Worm (Caenorhabditis elegans) whole organism, mixed stage, embryonic: ENCODE results near the gene F10E9.2.

Experiments used
- M03D4.4 ChIP-seq: sonication (generic microtip); optimal IDR thresholded peaks from 2 replicates; lab custom pipeline; 2017; ENCODE audit warnings: mild to moderate bottlenecking, missing genetic modification characterization, missing compliant biosample characterization
- bed-3 ChIP-seq: fragments of 200-800 bp; sonication (Bioruptor generic); optimal IDR thresholded peaks from 3 replicates; lab custom pipeline; 2018; ENCODE audit warnings: mild to moderate bottlenecking, missing genetic modification characterization, moderate library complexity, missing compliant biosample characterization
- ceh-39 ChIP-seq: fragments of 150-350 bp; optimal IDR thresholded peaks from 2 replicates; lab custom pipeline; 2014; ENCODE audit warnings: missing biosample characterization, missing genetic modification characterization
- drap-1 ChIP-seq: fragments of 200-800 bp; sonication (Bioruptor generic); optimal IDR thresholded peaks from 3 replicates; lab custom pipeline; 2018; ENCODE audit warnings: mild to moderate bottlenecking, missing genetic modification characterization, missing compliant biosample characterization
- elt-1 ChIP-seq: sonication (generic microtip); optimal IDR thresholded peaks from 2 replicates; lab custom pipeline; 2017; ENCODE audit warnings: missing genetic modification characterization, mild to moderate bottlenecking, missing compliant biosample characterization, antibody characterized with exemption, moderate library complexity, borderline replicate concordance; ENCODE audit not compliant: insufficient read depth
- lin-13 ChIP-seq: fragments of 150-350 bp; optimal IDR thresholded peaks from 2 replicates; lab custom pipeline; 2014; ENCODE audit warnings: missing biosample characterization, missing genetic modification characterization
- mab-5 ChIP-seq: fragments of 150-350 bp; optimal IDR thresholded peaks from 2 replicates; lab custom pipeline; 2014; ENCODE audit warnings: missing biosample characterization, missing genetic modification characterization
- mep-1 ChIP-seq: fragments of 150-350 bp; optimal IDR thresholded peaks from 2 replicates; lab custom pipeline; 2017; ENCODE audit warnings: missing biosample characterization, missing genetic modification reagents, missing genetic modification characterization, inconsistent platforms
- nhr-12 ChIP-seq: fragments of 150-350 bp; optimal IDR thresholded peaks from 2 replicates; lab custom pipeline; 2014; ENCODE audit warnings: missing biosample characterization, missing genetic modification characterization
- nhr-2 ChIP-seq: fragments of 150-350 bp; optimal IDR thresholded peaks from 2 replicates; lab custom pipeline; 2014; ENCODE audit warnings: missing biosample characterization, missing genetic modification characterization
- snpc-4 ChIP-seq: fragments of 150-350 bp; optimal IDR thresholded peaks from 2 replicates; lab custom pipeline; 2014; ENCODE audit warnings: missing biosample characterization, missing genetic modification characterization
- sptf-1 ChIP-seq: sonication (generic microtip); optimal IDR thresholded peaks from 2 replicates; lab custom pipeline; 2017; ENCODE audit warnings: mild to moderate bottlenecking, missing genetic modification characterization, moderate library complexity, missing compliant biosample characterization
- unc-39 ChIP-seq: fragments of 150-350 bp; optimal IDR thresholded peaks from 2 replicates; lab custom pipeline; 2014; ENCODE audit warnings: missing biosample characterization, missing genetic modification characterization
- ztf-11 ChIP-seq: fragments of 150-350 bp; optimal IDR thresholded peaks from 2 replicates; lab custom pipeline; 2014; ENCODE audit warnings: missing biosample characterization, missing genetic modification characterization

DNA sequence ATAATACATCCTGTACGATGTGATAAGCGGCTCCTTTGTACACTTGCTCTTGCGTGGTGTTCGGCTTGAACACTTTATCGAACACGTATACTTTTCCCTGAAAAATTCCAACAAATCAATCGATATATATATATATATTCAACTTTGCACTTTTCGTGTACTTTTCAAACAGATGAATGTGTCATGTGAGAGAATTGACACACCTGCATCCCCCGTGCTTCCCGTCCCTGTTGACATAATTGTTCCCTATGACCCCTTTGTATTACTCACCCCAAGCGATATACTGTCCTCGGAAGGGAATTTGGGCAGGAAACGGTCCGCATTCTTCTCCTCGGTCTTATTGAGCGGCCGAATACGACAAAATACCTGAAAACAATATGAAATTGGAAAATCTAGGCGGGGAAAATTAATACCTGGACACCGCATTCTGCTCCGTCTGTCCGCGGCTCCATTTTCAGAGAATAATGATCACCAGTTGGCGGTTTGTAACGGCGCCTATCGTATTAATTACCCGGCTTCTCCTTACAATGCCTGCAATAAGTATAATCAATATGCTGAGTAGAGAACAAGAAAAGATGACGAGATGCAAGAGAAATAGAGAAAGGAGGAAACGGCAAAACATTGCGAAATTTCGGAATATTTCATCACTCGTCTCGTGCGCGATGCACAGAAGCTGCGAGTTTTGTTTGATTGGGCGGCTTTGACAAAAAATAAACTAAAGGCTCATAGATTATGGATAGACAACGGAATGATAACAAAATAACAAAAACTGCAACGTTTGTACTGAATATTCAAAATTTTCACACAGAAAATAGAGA, 42.4 kb downstream of the F10E9.2 start, which contains the start of gene unc-116:
- TF ChIP-seq mep-1 (tag; lab: Kevin White, UChicago): no peak
- no peak for TF ChIP-seq snpc-4 (tag; lab: Kevin White, UChicago)
- TF ChIP-seq drap-1 (GFP tag; lab: Kevin White, UChicago): no peak
- no peak for TF ChIP-seq lin-13 (tag; lab: Kevin White, UChicago)
- no peak for TF ChIP-seq nhr-12 (tag; lab: Kevin White, UChicago)
- no peak for TF ChIP-seq ceh-39 (tag; lab: Kevin White, UChicago)
- no peak for TF ChIP-seq bed-3
- TF ChIP-seq mab-5 (tag; lab: Kevin White, UChicago): no peak
- no peak for TF ChIP-seq sptf-1 (tag; lab: Kevin White, UChicago)
- no peak for TF ChIP-seq unc-39 (tag; lab: Kevin White, UChicago)
- no peak for TF ChIP-seq nhr-2 (tag; lab: Kevin White, UChicago)
- TF ChIP-seq ztf-11 (tag; lab: Kevin White, UChicago): no peak
- no peak for TF ChIP-seq M03D4.4 (tag; lab: Kevin White, UChicago)
- TF ChIP-seq elt-1 (tag; lab: Kevin White, UChicago): no peak
